Worm (Caenorhabditis elegans) whole organism, young adult: Measurements from ENCODE around the gene R04B3.1.

Experiments
- Y53F4B.3 ChIP-seq: fragments of 200-800 bp; sonication (Bioruptor generic); IDR thresholded peaks from 2 replicates; pipeline ENCODE4 v1.3.6; 2022; ENCODE audit warnings: missing genetic modification reagents, missing genetic modification characterization, missing compliant biosample characterization
- hlh-12 ChIP-seq: sonication (generic microtip); optimal IDR thresholded peaks from 2 replicates; lab custom pipeline; 2016; ENCODE audit warnings: missing genetic modification characterization, missing compliant biosample characterization
- sptf-2 ChIP-seq: fragments of 200-800 bp; sonication (Bioruptor generic); optimal IDR thresholded peaks from 2 replicates; lab custom pipeline; 2018; ENCODE audit warnings: mild to moderate bottlenecking, missing genetic modification characterization, missing compliant biosample characterization
- xnd-1 ChIP-seq: sonication (generic microtip); optimal IDR thresholded peaks from 2 replicates; lab custom pipeline; 2016; ENCODE audit warnings: missing genotype, missing genetic modification reagents, missing genetic modification characterization, missing compliant biosample characterization

DNA sequence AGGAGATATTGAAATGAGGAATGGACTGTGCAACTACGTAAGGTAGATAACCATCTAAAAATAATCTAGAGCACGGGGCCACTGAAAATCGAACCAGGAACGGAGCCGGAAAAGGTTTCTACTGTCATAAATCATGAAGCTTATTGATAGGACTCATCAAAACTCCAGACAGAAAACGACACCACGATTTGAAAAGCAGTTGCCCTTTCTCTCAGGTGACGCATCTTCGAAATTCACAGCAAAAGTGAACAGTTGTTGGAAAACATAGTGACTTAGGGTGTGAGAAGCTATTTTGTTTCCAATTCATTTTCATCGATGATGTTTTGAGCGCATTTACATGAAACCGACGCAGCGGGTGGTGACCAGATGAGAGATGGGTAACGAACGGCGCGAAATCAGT is 18.9 kb downstream of the R04B3.1 start:
- TF ChIP-seq sptf-2 (GFP tag; lab: Kevin White, UChicago) (no peak), Y53F4B.3 (no peak), hlh-12 (tag; lab: Kevin White, UChicago) (no peak), xnd-1 (tag; lab: Kevin White, UChicago) (no peak)
